Fruit fly (Drosophila melanogaster) whole organism: ENCODE results near the gene CG14712.

Experiments used
- CG8478 ChIP-seq: fragments of >200 bp; optimal IDR thresholded peaks from 2 replicates; lab custom pipeline; 2018; ENCODE audit warnings: inconsistent platforms
- Dll ChIP-seq: fragments of >200 bp; optimal IDR thresholded peaks from 2 replicates; lab custom pipeline; 2017
- pan ChIP-seq: fragments of >200 bp; optimal IDR thresholded peaks from 2 replicates; lab custom pipeline; 2017
- usp ChIP-seq: fragments of >200 bp; optimal IDR thresholded peaks from 2 replicates; lab custom pipeline; 2017; ENCODE audit warnings: missing biosample characterization, missing genetic modification characterization, mixed read lengths

dm6 chr3R:11603136-11603535 lies 25.4 kb upstream of the CG14712 start:
- TF ChIP-seq usp (GFP tag; lab: Kevin White, UChicago) = no peak
- TF ChIP-seq Dll (lab: Kevin White, UChicago) = no peak
- no peak for TF ChIP-seq CG8478 (lab: Kevin White, UChicago)
- TF ChIP-seq pan (lab: Kevin White, UChicago) = no peak
